Worm (Caenorhabditis elegans) whole organism, late embryonic: ENCODE data around the gene C36E6.8.

Source experiments
- K09A11.1 ChIP-seq: sonication (generic microtip); optimal IDR thresholded peaks from 2 replicates; lab custom pipeline; 2017; ENCODE audit warnings: antibody characterized with exemption, mild to moderate bottlenecking, missing genetic modification characterization, missing compliant biosample characterization; ENCODE audit not compliant: insufficient read depth
- ceh-30 ChIP-seq: fragments of 150-350 bp; optimal IDR thresholded peaks from 2 replicates; lab custom pipeline; 2014; ENCODE audit warnings: missing biosample characterization, missing genetic modification characterization
- ceh-9 ChIP-seq: sonication (generic microtip); optimal IDR thresholded peaks from 2 replicates; lab custom pipeline; 2016; ENCODE audit warnings: mild to moderate bottlenecking, missing genetic modification characterization, inconsistent platforms, missing compliant biosample characterization
- hlh-15 ChIP-seq: sonication (generic microtip); optimal IDR thresholded peaks from 2 replicates; lab custom pipeline; 2016; ENCODE audit warnings: missing genetic modification characterization, missing compliant biosample characterization
- hlh-30 ChIP-seq: sonication (generic microtip); optimal IDR thresholded peaks from 2 replicates; lab custom pipeline; 2017; ENCODE audit warnings: antibody characterized with exemption, missing genetic modification characterization, missing compliant biosample characterization; ENCODE audit not compliant: insufficient read depth
- nfya-1 ChIP-seq: sonication (generic microtip); optimal IDR thresholded peaks from 2 replicates; lab custom pipeline; 2017; ENCODE audit warnings: missing genetic modification characterization, mild to moderate bottlenecking, missing compliant biosample characterization, antibody characterized with exemption, moderate library complexity
- pax-1 ChIP-seq: fragments of 150-350 bp; optimal IDR thresholded peaks from 2 replicates; lab custom pipeline; 2014; ENCODE audit warnings: missing biosample characterization, missing genetic modification characterization
- pha-4 ChIP-seq: fragments of 150-350 bp; optimal IDR thresholded peaks from 2 replicates; lab custom pipeline; 2018; ENCODE audit warnings: missing biosample characterization, missing genetic modification reagents, missing genetic modification characterization
- pros-1 ChIP-seq: fragments of 150-350 bp; optimal IDR thresholded peaks from 2 replicates; lab custom pipeline; 2014; ENCODE audit warnings: missing biosample characterization, missing genetic modification reagents, missing genetic modification characterization

ce11 chrX:17400425-17400824, 38.1 kb upstream of the C36E6.8 start:
- TF ChIP-seq pros-1 (tag; lab: Kevin White, UChicago) (no peak), pax-1 (no peak), K09A11.1 (no peak), ceh-30 (tag; lab: Kevin White, UChicago) (no peak), pha-4 (tag; lab: Kevin White, UChicago) (no peak), ceh-9 (tag; lab: Kevin White, UChicago) (no peak), nfya-1 (tag; lab: Kevin White, UChicago) (no peak), hlh-30 (tag; lab: Kevin White, UChicago) (no peak), hlh-15 (tag; lab: Kevin White, UChicago) (no peak)
